Fruit fly (Drosophila melanogaster): ENCODE data around the gene Flacc.

DNA sequence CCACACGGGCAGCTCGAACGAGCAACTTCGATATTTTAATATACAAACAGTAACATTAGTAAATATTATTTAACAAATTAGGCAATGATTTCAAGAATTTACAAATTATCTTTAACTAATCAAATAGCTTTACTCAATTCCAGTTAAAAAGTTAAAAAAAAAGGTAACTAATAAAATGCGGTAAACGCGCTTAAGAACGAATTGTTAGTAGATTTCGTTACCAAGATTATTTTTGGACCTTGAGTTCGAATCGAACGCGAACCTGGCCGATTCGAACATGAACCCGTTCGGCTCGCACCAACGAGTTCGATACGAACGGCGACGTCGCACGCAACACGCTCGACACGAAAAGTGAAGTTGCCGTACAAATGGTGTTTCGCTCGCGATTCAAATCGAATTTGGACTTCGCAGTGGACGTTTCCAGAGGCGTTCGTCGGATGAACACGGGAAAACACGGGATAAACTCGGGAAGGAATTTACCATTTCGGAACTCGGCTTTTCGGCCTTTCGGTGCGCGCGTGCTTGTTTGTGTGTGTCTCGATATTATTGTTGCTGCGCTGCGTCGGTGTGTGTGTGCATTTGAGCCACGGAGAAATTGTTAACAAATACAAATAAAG, 36.6 kb upstream of the Flacc start, which contains the start of gene CG43759:
- TF ChIP-seq Myc (optimal IDR thresholded peaks at IDR 0.05) (no peak), ttk (optimal IDR thresholded peaks at IDR 0.05) (no peak), psq (optimal IDR thresholded peaks at IDR 0.05) (no peak)
